Worm (Caenorhabditis elegans): ENCODE measurements around the gene T14G10.8.
A peak's percentile ranks its signal among the peaks of the same experiment; 100 is the strongest.

The T14G10.8 gene

ce11 chrIV:10155475-10155874 lies 8.7 kb upstream of the T14G10.8 start, which contains the start of gene ttr-54:
TSS of gene ttr-54 (plus strand) at chrIV:10155775.
- TF ChIP-seq ztf-11 (tag; optimal IDR thresholded peaks at IDR 0.05) (no peak), pqm-1 (tag; optimal IDR thresholded peaks at IDR 0.05) (no peak), ceh-16 (tag; optimal IDR thresholded peaks at IDR 0.05) (no peak), mdl-1 (tag; optimal IDR thresholded peaks at IDR 0.05) (no peak), nhr-237 (tag; optimal IDR thresholded peaks at IDR 0.05) (no peak), nhr-12 (tag; optimal IDR thresholded peaks at IDR 0.05) (no peak), lin-15B (tag; optimal IDR thresholded peaks at IDR 0.05) (no peak), lin-39 (tag; optimal IDR thresholded peaks at IDR 0.05) (no peak), elt-2 (tag; optimal IDR thresholded peaks at IDR 0.05) (no peak), ceh-82 (tag; optimal IDR thresholded peaks at IDR 0.05) (no peak), tbx-2 (tag; optimal IDR thresholded peaks at IDR 0.05) (no peak)

- no peak for TF ChIP-seq ceh-82 (tag; optimal IDR thresholded peaks at IDR 0.05)
- no peak for TF ChIP-seq nhr-237 (tag; optimal IDR thresholded peaks at IDR 0.05)
- no peak for TF ChIP-seq jun-1 (tag; optimal IDR thresholded peaks at IDR 0.05)
- TF ChIP-seq elt-1 (tag; optimal IDR thresholded peaks at IDR 0.05), result no peak
- TF ChIP-seq nhr-77 (tag; optimal IDR thresholded peaks at IDR 0.05), result no peak
These were observed 6.7 kb upstream of the T14G10.8 start for ce11 chrIV:10153479-10153878.

- TF ChIP-seq daf-12 (tag; optimal IDR thresholded peaks at IDR 0.05) (no peak), pha-4 (tag; optimal IDR thresholded peaks at IDR 0.05) (peak; percentile 66), jun-1 (tag; optimal IDR thresholded peaks at IDR 0.05) (no peak), tbx-2 (tag; optimal IDR thresholded peaks at IDR 0.05) (no peak), nhr-23 (tag; optimal IDR thresholded peaks at IDR 0.05) (peak; percentile 63), ceh-16 (tag; optimal IDR thresholded peaks at IDR 0.05) (no peak), pqm-1 (tag; optimal IDR thresholded peaks at IDR 0.05) (peak; percentile 19), eor-1 (tag; optimal IDR thresholded peaks at IDR 0.05) (no peak), mdl-1 (tag; optimal IDR thresholded peaks at IDR 0.05) (no peak), ama-1 (optimal IDR thresholded peaks at IDR 0.05) (no peak), lin-39 (tag; optimal IDR thresholded peaks at IDR 0.05) (no peak), unc-62 (GFP tag; optimal IDR thresholded peaks at IDR 0.05) (no peak), snpc-4 (tag; optimal IDR thresholded peaks at IDR 0.05) (peak; percentile 51), ztf-11 (tag; optimal IDR thresholded peaks at IDR 0.05) (no peak), lin-15B (tag; optimal IDR thresholded peaks at IDR 0.05) (peak; percentile 43), hmg-11 (tag; optimal IDR thresholded peaks at IDR 0.05) (peak; percentile 75), elt-3 (tag; optimal IDR thresholded peaks at IDR 0.05) (no peak), nhr-77 (tag; optimal IDR thresholded peaks at IDR 0.05) (no peak), nhr-25 (tag; optimal IDR thresholded peaks at IDR 0.05) (peak; percentile 4), nhr-12 (tag; optimal IDR thresholded peaks at IDR 0.05) (no peak), fkh-2 (tag; optimal IDR thresholded peaks at IDR 0.05) (no peak), nfya-1 (tag; optimal IDR thresholded peaks at IDR 0.05; ENCODE audit: insufficient read depth) (peak; percentile 77), nhr-76 (tag; optimal IDR thresholded peaks at IDR 0.05) (no peak), nhr-43 (tag; optimal IDR thresholded peaks at IDR 0.05; ENCODE audit: poor library complexity, severe bottlenecking) (peak; percentile 31), lsy-12 (tag; optimal IDR thresholded peaks at IDR 0.05) (no peak), ceh-28 (tag; optimal IDR thresholded peaks at IDR 0.05) (no peak), egl-27 (tag; optimal IDR thresholded peaks at IDR 0.05) (no peak), nhr-237 (tag; optimal IDR thresholded peaks at IDR 0.05) (no peak)
These were observed 4.7 kb upstream of the T14G10.8 start, which contains the start of gene copg-1 for ce11 chrIV:10151439-10151997. TSS of gene copg-1 (plus strand) at chrIV:10151947.

- TF ChIP-seq egl-5 (tag; optimal IDR thresholded peaks at IDR 0.05), result no peak
- no peak for TF ChIP-seq lsy-12 (tag; optimal IDR thresholded peaks at IDR 0.05)
- peak; percentile 50 for TF ChIP-seq snpc-4 (tag; optimal IDR thresholded peaks at IDR 0.05)
- peak; percentile 63 for TF ChIP-seq pha-4 (tag; optimal IDR thresholded peaks at IDR 0.05)
- TF ChIP-seq ztf-4 (tag; optimal IDR thresholded peaks at IDR 0.05), result no peak
- TF ChIP-seq unc-39 (tag; optimal IDR thresholded peaks at IDR 0.05), result no peak
- TF ChIP-seq nhr-28 (tag; optimal IDR thresholded peaks at IDR 0.05), result no peak
- TF ChIP-seq unc-62 (GFP tag; optimal IDR thresholded peaks at IDR 0.05), result no peak
These were observed 3.8 kb upstream of the T14G10.8 start, which contains the start of gene tsp-12 for ce11 chrIV:10150552-10151004. TSS of gene tsp-12 (minus strand) at chrIV:10150602.

Data from whole organism, L3 larva.